Worm (Caenorhabditis elegans): Measurements from ENCODE around the gene nas-39.

ce11 chrX:16416790-16417330 lies 39.9 kb upstream of the nas-39 start, which contains the start of gene eat-17:
- TF ChIP-seq nhr-28 (tag; optimal IDR thresholded peaks at IDR 0.05) (no peak), zip-8 (tag; optimal IDR thresholded peaks at IDR 0.05) (no peak), nhr-12 (tag; optimal IDR thresholded peaks at IDR 0.05) (no peak), snpc-4 (tag; optimal IDR thresholded peaks at IDR 0.05) (no peak), lin-13 (tag; optimal IDR thresholded peaks at IDR 0.05) (no peak), ztf-11 (tag; optimal IDR thresholded peaks at IDR 0.05) (no peak), ces-1 (GFP tag; optimal IDR thresholded peaks at IDR 0.05) (no peak), elt-1 (tag; optimal IDR thresholded peaks at IDR 0.05; ENCODE audit: borderline replicate concordance, insufficient read depth) (no peak)

All from whole organism, mixed stage, embryonic.